Worm (Caenorhabditis elegans) whole organism, L4 larva: Measurements from ENCODE around the gene clec-80.
A peak's percentile ranks its signal among the peaks of the same experiment; 100 is the strongest.

Experiments used
- F10B5.3 ChIP-seq: sonication (generic microtip); optimal IDR thresholded peaks from 2 replicates; lab custom pipeline; 2016; ENCODE audit warnings: mild to moderate bottlenecking, missing genetic modification characterization, missing compliant biosample characterization
- Y5F2A.4 ChIP-seq: fragments of 200-800 bp; sonication (Bioruptor generic); optimal IDR thresholded peaks from 2 replicates; lab custom pipeline; 2018; ENCODE audit warnings: mild to moderate bottlenecking, missing genetic modification characterization, missing compliant biosample characterization
- ZK337.2 ChIP-seq: fragments of 200-800 bp; sonication (Bioruptor generic); IDR thresholded peaks from 2 replicates; pipeline ENCODE4 v1.3.6; 2022; ENCODE audit warnings: missing genetic modification reagents, missing genetic modification characterization, missing compliant biosample characterization
- ZK546.5 ChIP-seq, 2 experiments: sonication (generic microtip); optimal IDR thresholded peaks; 2 replicates each; lab custom pipeline; 2017; ENCODE audit warnings: missing biosample characterization in 2 of 2, missing genetic modification characterization in 2 of 2
- aly-2 ChIP-seq: sonication (generic microtip); optimal IDR thresholded peaks from 2 replicates; lab custom pipeline; 2018; ENCODE audit warnings: missing biosample characterization, missing genetic modification characterization
- attf-4 ChIP-seq: sonication (generic microtip); optimal IDR thresholded peaks from 3 replicates; lab custom pipeline; 2017; ENCODE audit warnings: missing biosample characterization, missing genetic modification characterization
- ceh-20 ChIP-seq: fragments of 200-800 bp; sonication (Bioruptor generic); IDR thresholded peaks from 2 replicates; pipeline ENCODE4 v1.3.6; 2022; ENCODE audit warnings: missing genetic modification reagents, missing genetic modification characterization, missing compliant biosample characterization
- ceh-28 ChIP-seq: fragments of 150-350 bp; optimal IDR thresholded peaks from 2 replicates; lab custom pipeline; 2014; ENCODE audit warnings: missing biosample characterization, missing genetic modification reagents, missing genetic modification characterization
- ceh-32 ChIP-seq: sonication (generic microtip); optimal IDR thresholded peaks from 2 replicates; lab custom pipeline; 2016; ENCODE audit warnings: mild to moderate bottlenecking, missing genetic modification characterization, missing compliant biosample characterization; ENCODE audit not compliant: poor library complexity
- ceh-44 ChIP-seq: fragments of 200-800 bp; sonication (Bioruptor generic); IDR thresholded peaks from 2 replicates; pipeline ENCODE4 v1.3.6; 2022; ENCODE audit warnings: missing genetic modification reagents, missing genetic modification characterization, missing compliant biosample characterization
- ceh-62 ChIP-seq: sonication (generic microtip); optimal IDR thresholded peaks from 2 replicates; lab custom pipeline; 2017; ENCODE audit warnings: missing biosample characterization, missing genetic modification characterization
- ceh-82 ChIP-seq: sonication (generic microtip); optimal IDR thresholded peaks from 2 replicates; lab custom pipeline; 2017; ENCODE audit warnings: missing biosample characterization, missing genetic modification characterization
- ces-1 ChIP-seq: fragments of 150-350 bp; sonication (generic microtip); optimal IDR thresholded peaks from 4 replicates; lab custom pipeline; 2014; ENCODE audit warnings: missing biosample characterization, missing genetic modification reagents, missing genetic modification characterization
- cey-2 ChIP-seq: sonication (generic microtip); optimal IDR thresholded peaks from 3 replicates; lab custom pipeline; 2017; ENCODE audit warnings: missing genetic modification characterization, mild to moderate bottlenecking, missing compliant biosample characterization, antibody characterized with exemption, borderline replicate concordance; ENCODE audit not compliant: insufficient read depth
- ctbp-1 ChIP-seq: fragments of 200-800 bp; sonication (Bioruptor generic); IDR thresholded peaks from 2 replicates; pipeline ENCODE4 v1.3.6; 2022; ENCODE audit warnings: missing genetic modification reagents, missing genetic modification characterization, missing compliant biosample characterization
- daf-16 ChIP-seq, 3 experiments: sonication (generic microtip); optimal IDR thresholded peaks; 2 replicates each; lab custom pipeline; 2016 to 2017; ENCODE audit warnings: missing genetic modification characterization in 3 of 3, missing genetic modification reagents in 3 of 3, mild to moderate bottlenecking in 2 of 3, missing compliant biosample characterization in 2 of 3, missing biosample characterization in 1 of 3, moderate library complexity in 1 of 3
- daf-19 ChIP-seq: fragments of 200-800 bp; sonication (Bioruptor generic); conservative IDR thresholded peaks from 2 replicates; pipeline ENCODE4 v1.3.6; 2022; ENCODE audit warnings: missing genetic modification characterization, missing compliant biosample characterization
- daf-8 ChIP-seq: fragments of 200-800 bp; sonication (Bioruptor generic); IDR thresholded peaks from 2 replicates; pipeline ENCODE4 v1.3.6; 2022; ENCODE audit warnings: missing genetic modification characterization, missing compliant biosample characterization
- dpl-1 ChIP-seq: fragments of 150-350 bp; optimal IDR thresholded peaks from 2 replicates; lab custom pipeline; 2014; ENCODE audit warnings: missing biosample characterization, missing genetic modification reagents, missing genetic modification characterization
- duxl-1 ChIP-seq: sonication (generic microtip); optimal IDR thresholded peaks from 2 replicates; lab custom pipeline; 2016; ENCODE audit warnings: mild to moderate bottlenecking, missing genetic modification characterization, moderate library complexity, missing compliant biosample characterization; ENCODE audit not compliant: poor library complexity
- dve-1 ChIP-seq: sonication (generic microtip); optimal IDR thresholded peaks from 2 replicates; lab custom pipeline; 2017; ENCODE audit warnings: antibody characterized with exemption, mild to moderate bottlenecking, missing genetic modification characterization, missing compliant biosample characterization; ENCODE audit not compliant: insufficient read depth
- fos-1 ChIP-seq: fragments of 150-350 bp; optimal IDR thresholded peaks from 2 replicates; lab custom pipeline; 2014; ENCODE audit warnings: missing biosample characterization, missing genetic modification characterization
- hlh-30 ChIP-seq: sonication (generic microtip); optimal IDR thresholded peaks from 2 replicates; lab custom pipeline; 2017; ENCODE audit warnings: antibody characterized with exemption, mild to moderate bottlenecking, missing genetic modification characterization, missing compliant biosample characterization; ENCODE audit not compliant: insufficient read depth
- lin-15B ChIP-seq: fragments of 150-350 bp; sonication (generic microtip); optimal IDR thresholded peaks from 3 replicates; lab custom pipeline; 2014; ENCODE audit warnings: missing biosample characterization, missing genetic modification characterization
- lin-39 ChIP-seq: fragments of 150-350 bp; optimal IDR thresholded peaks from 2 replicates; lab custom pipeline; 2014; ENCODE audit warnings: missing biosample characterization, missing genetic modification reagents, missing genetic modification characterization
- lir-3 ChIP-seq: sonication (generic microtip); optimal IDR thresholded peaks from 2 replicates; lab custom pipeline; 2016; ENCODE audit warnings: mild to moderate bottlenecking, missing genetic modification characterization, missing compliant biosample characterization
- lsy-2 ChIP-seq, 2 experiments: fragments of 150-350 bp in 1 of 2; sonication (generic microtip) in 1 of 2; optimal IDR thresholded peaks; 2 replicates each; lab custom pipeline; 2014 to 2017; ENCODE audit warnings: missing biosample characterization in 2 of 2, missing genetic modification characterization in 2 of 2
- mdl-1 ChIP-seq, 2 experiments: fragments of 150-350 bp in 1 of 2; sonication (generic microtip) in 1 of 2; optimal IDR thresholded peaks; 2 replicates each; lab custom pipeline; 2014 to 2017; ENCODE audit warnings: missing biosample characterization in 2 of 2, missing genetic modification characterization in 2 of 2
- mdt-29 ChIP-seq: fragments of 200-800 bp; sonication (Bioruptor generic); IDR thresholded peaks from 2 replicates; pipeline ENCODE4 v1.3.6; 2022; ENCODE audit warnings: missing genetic modification reagents, missing genetic modification characterization, missing compliant biosample characterization
- mep-1 ChIP-seq: fragments of 150-350 bp; sonication (generic microtip); optimal IDR thresholded peaks from 3 replicates; lab custom pipeline; 2014; ENCODE audit warnings: missing biosample characterization, missing genetic modification characterization
- nhr-10 ChIP-seq: fragments of 150-350 bp; optimal IDR thresholded peaks from 2 replicates; lab custom pipeline; 2014; ENCODE audit warnings: missing biosample characterization, missing genetic modification characterization
- nhr-102 ChIP-seq: sonication (generic microtip); optimal IDR thresholded peaks from 2 replicates; lab custom pipeline; 2016; ENCODE audit warnings: mild to moderate bottlenecking, missing genetic modification characterization, moderate library complexity, missing compliant biosample characterization
- nhr-42 ChIP-seq: fragments of 200-800 bp; sonication (Bioruptor generic); IDR thresholded peaks from 2 replicates; pipeline ENCODE4 v1.3.6; 2022; ENCODE audit warnings: missing genetic modification characterization, missing compliant biosample characterization
- nhr-48 ChIP-seq: sonication (generic microtip); optimal IDR thresholded peaks from 2 replicates; lab custom pipeline; 2016; ENCODE audit warnings: mild to moderate bottlenecking, missing genetic modification characterization, missing compliant biosample characterization
- nhr-76 ChIP-seq: fragments of 150-350 bp; optimal IDR thresholded peaks from 2 replicates; lab custom pipeline; 2014; ENCODE audit warnings: missing biosample characterization, missing genetic modification characterization
- nhr-77 ChIP-seq: fragments of 150-350 bp; optimal IDR thresholded peaks from 2 replicates; lab custom pipeline; 2014; ENCODE audit warnings: missing biosample characterization, missing genetic modification characterization
- pqm-1 ChIP-seq: sonication (generic microtip); optimal IDR thresholded peaks from 2 replicates; lab custom pipeline; 2017; ENCODE audit warnings: missing biosample characterization, missing genetic modification characterization
- spr-3 ChIP-seq: fragments of 200-800 bp; sonication (Bioruptor generic); optimal IDR thresholded peaks from 2 replicates; lab custom pipeline; 2018; ENCODE audit warnings: mild to moderate bottlenecking, missing genetic modification characterization, missing compliant biosample characterization
- unc-130 ChIP-seq: sonication (generic microtip); optimal IDR thresholded peaks from 2 replicates; lab custom pipeline; 2016; ENCODE audit warnings: missing genetic modification reagents, missing genetic modification characterization, missing compliant biosample characterization
- unc-39 ChIP-seq: sonication (generic microtip); optimal IDR thresholded peaks from 2 replicates; lab custom pipeline; 2017; ENCODE audit warnings: missing biosample characterization, missing genetic modification characterization
- vab-7 ChIP-seq: fragments of 200-800 bp; sonication (Bioruptor generic); IDR thresholded peaks from 2 replicates; pipeline ENCODE4 v1.3.6; 2022; ENCODE audit warnings: missing genetic modification reagents, missing genetic modification characterization, missing compliant biosample characterization
- zip-11 ChIP-seq: fragments of 200-800 bp; sonication (Bioruptor generic); IDR thresholded peaks from 2 replicates; pipeline ENCODE4 v1.3.6; 2022; ENCODE audit warnings: missing genetic modification characterization, missing compliant biosample characterization
- zip-2 ChIP-seq: fragments of 150-350 bp; optimal IDR thresholded peaks from 2 replicates; lab custom pipeline; 2014; ENCODE audit warnings: missing biosample characterization, missing genetic modification characterization

clec-80 gene

ce11 chrIV:2841260-2841659, 17.7 kb downstream of the clec-80 start, which contains the start of gene clec-83 (continued):
- TF ChIP-seq hlh-30 (tag; lab: Kevin White, UChicago), result no peak
- no peak for TF ChIP-seq lir-3 (tag; lab: Kevin White, UChicago)
- TF ChIP-seq zip-11 (GFP tag; lab: Robert Waterston, UW), result no peak
- TF ChIP-seq mdt-29, result no peak

DNA sequence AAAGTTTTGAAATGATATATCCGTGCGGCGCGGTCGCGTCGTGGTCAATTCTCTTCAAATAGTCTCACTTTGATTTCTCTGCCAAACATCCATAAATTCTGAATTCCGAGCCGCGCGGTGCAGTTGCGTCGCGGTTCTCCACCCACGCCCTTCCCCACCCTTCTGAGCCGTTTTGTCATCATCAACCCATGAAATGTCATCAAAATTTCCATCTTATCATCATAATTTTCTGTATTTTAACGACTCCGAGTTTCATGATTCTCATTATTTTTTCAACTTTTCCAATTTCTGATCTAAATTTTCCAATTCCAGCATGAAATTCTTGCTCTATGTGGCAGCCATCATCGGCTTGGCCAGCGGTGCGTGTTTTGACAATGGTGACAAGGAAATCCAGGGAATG, 18.6 kb downstream of the clec-80 start, which contains the start of gene clec-84:
clec-84 (plus strand) TSS at position 301 of the 400 bp plus-strand sequence.
- no peak for TF ChIP-seq cey-2 (tag; lab: Kevin White, UChicago)
- TF ChIP-seq daf-8 (GFP tag; lab: Robert Waterston, UW), result no peak
- no peak for TF ChIP-seq lsy-2 (tag; optimal IDR thresholded peaks at IDR 0.05; lab: Kevin White, UChicago)
- TF ChIP-seq ZK546.5 (tag; optimal IDR thresholded peaks at IDR 0.05; lab: Kevin White, UChicago), result no peak
- no peak for TF ChIP-seq mdl-1 (tag; optimal IDR thresholded peaks at IDR 0.05; lab: Kevin White, UChicago)
- TF ChIP-seq unc-130, result no peak
- TF ChIP-seq dpl-1 (GFP tag; lab: Kevin White, UChicago), result no peak
- no peak for TF ChIP-seq ctbp-1 (GFP tag; lab: Robert Waterston, UW)
- TF ChIP-seq zip-11 (GFP tag; lab: Robert Waterston, UW), result no peak
- TF ChIP-seq nhr-102 (tag; lab: Kevin White, UChicago), result no peak
- no peak for TF ChIP-seq zip-2 (tag; lab: Kevin White, UChicago)
- no peak for TF ChIP-seq lir-3 (tag; lab: Kevin White, UChicago)
- no peak for TF ChIP-seq Y5F2A.4 (GFP tag; lab: Kevin White, UChicago)
- no peak for TF ChIP-seq nhr-48 (tag; lab: Kevin White, UChicago)
- TF ChIP-seq duxl-1 (tag; lab: Kevin White, UChicago), result no peak
- TF ChIP-seq aly-2 (tag; lab: Kevin White, UChicago), result no peak
- no peak for TF ChIP-seq ces-1 (GFP tag; lab: Kevin White, UChicago)
- TF ChIP-seq ceh-28 (tag; lab: Kevin White, UChicago), result no peak
- no peak for TF ChIP-seq ceh-44 (GFP tag; lab: Robert Waterston, UW)

ce11 chrIV:2843882-2844281, 20.3 kb downstream of the clec-80 start, which contains the start of gene Y54G2A.15:
Gene Y54G2A.15 (minus strand): TSS chrIV:2843982.
- TF ChIP-seq nhr-77 (tag; lab: Kevin White, UChicago), result no peak
- TF ChIP-seq lin-39 (tag; lab: Kevin White, UChicago), result no peak
- no peak for TF ChIP-seq ceh-28 (tag; lab: Kevin White, UChicago)
- TF ChIP-seq attf-4 (tag; lab: Kevin White, UChicago), result no peak
- no peak for TF ChIP-seq hlh-30 (tag; lab: Kevin White, UChicago)
- TF ChIP-seq ceh-82 (tag; lab: Kevin White, UChicago), result no peak
- no peak for TF ChIP-seq ceh-62 (tag; lab: Kevin White, UChicago)
- no peak for TF ChIP-seq daf-19 (GFP tag; lab: Robert Waterston, UW)
- no peak for TF ChIP-seq fos-1 (tag; lab: Kevin White, UChicago)

DNA sequence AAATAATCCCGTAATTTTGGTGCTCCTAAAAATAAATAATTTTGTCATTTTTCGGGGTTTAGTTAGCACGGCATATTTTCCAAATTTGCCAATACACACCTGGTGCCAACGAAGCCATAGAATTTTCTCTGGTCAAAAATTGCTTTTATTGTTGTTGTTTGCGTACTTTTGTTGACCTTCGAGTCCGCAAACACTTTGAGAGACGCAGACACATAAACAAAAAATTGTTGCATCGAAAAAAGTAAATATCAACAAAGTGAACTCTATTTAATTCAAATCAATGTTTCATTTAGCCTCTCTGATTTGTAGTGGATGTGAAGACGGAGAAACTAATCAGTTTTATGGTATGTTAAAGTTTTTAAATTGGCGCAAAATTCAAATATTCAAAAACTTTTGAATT, 22.7 kb downstream of the clec-80 start, which contains the start of gene Y54G2A.40:
Y54G2A.40 (plus strand) TSS at position 213 of the 400 bp plus-strand sequence.
- TF ChIP-seq attf-4 (tag; lab: Kevin White, UChicago), result no peak
- TF ChIP-seq zip-2 (tag; lab: Kevin White, UChicago), result no peak
- no peak for TF ChIP-seq pqm-1 (tag; lab: Kevin White, UChicago)
- TF ChIP-seq spr-3 (GFP tag; lab: Kevin White, UChicago), result no peak
- TF ChIP-seq unc-39 (tag; lab: Kevin White, UChicago), result no peak
- peak in 1 of 2 experiments; percentile 76 for TF ChIP-seq lsy-2 (tag; optimal IDR thresholded peaks at IDR 0.05; lab: Kevin White, UChicago)
- no peak for TF ChIP-seq lin-39 (tag; lab: Kevin White, UChicago)
- no peak for TF ChIP-seq ceh-44 (GFP tag; lab: Robert Waterston, UW)
- TF ChIP-seq lin-15B (tag; lab: Kevin White, UChicago), result no peak
- TF ChIP-seq dve-1 (tag; lab: Kevin White, UChicago), result peak; percentile 28
- TF ChIP-seq ceh-20 (GFP tag; lab: Robert Waterston, UW), result no peak
- TF ChIP-seq nhr-77 (tag; lab: Kevin White, UChicago), result peak; percentile 4
- no peak for TF ChIP-seq ctbp-1 (GFP tag; lab: Robert Waterston, UW)
- peak; percentile 33 for TF ChIP-seq dpl-1 (GFP tag; lab: Kevin White, UChicago)
- peak; percentile 14 for TF ChIP-seq mep-1 (tag; lab: Kevin White, UChicago)
- peak in 1 of 2 experiments; percentile 81 for TF ChIP-seq daf-16 (GFP tag; optimal IDR thresholded peaks at IDR 0.05; lab: Kevin White, UChicago)
- TF ChIP-seq daf-16 (tag; optimal IDR thresholded peaks at IDR 0.05; lab: Kevin White, UChicago), result peak; percentile 91
- TF ChIP-seq ZK337.2 (GFP tag; lab: Robert Waterston, UW), result no peak
- TF ChIP-seq nhr-42, result no peak
- no peak for TF ChIP-seq F10B5.3
- no peak for TF ChIP-seq vab-7 (GFP tag; lab: Robert Waterston, UW)
- TF ChIP-seq nhr-76, result no peak
- no peak for TF ChIP-seq nhr-10 (tag; lab: Kevin White, UChicago)
- no peak for TF ChIP-seq unc-130
- no peak for TF ChIP-seq ceh-32 (tag; lab: Kevin White, UChicago)
